Fruit fly (Drosophila melanogaster) whole organism: ENCODE measurements around the gene SREBP.

Experiments used
- CG8478 ChIP-seq: fragments of >200 bp; optimal IDR thresholded peaks from 2 replicates; lab custom pipeline; 2018; ENCODE audit warnings: inconsistent platforms
- Dll ChIP-seq: fragments of >200 bp; optimal IDR thresholded peaks from 2 replicates; lab custom pipeline; 2017
- EcR ChIP-seq, 2 experiments: fragments of >200 bp; optimal IDR thresholded peaks; 2 replicates each; lab custom pipeline; 2017; ENCODE audit warnings: missing biosample characterization in 2 of 2, missing genetic modification characterization in 2 of 2, missing genetic modification reagents in 2 of 2
- pan ChIP-seq: fragments of >200 bp; optimal IDR thresholded peaks from 2 replicates; lab custom pipeline; 2017
- psq ChIP-seq: fragments of >200 bp; optimal IDR thresholded peaks from 2 replicates; lab custom pipeline; 2017
- usp ChIP-seq: fragments of >200 bp; optimal IDR thresholded peaks from 2 replicates; lab custom pipeline; 2017; ENCODE audit warnings: missing biosample characterization, missing genetic modification characterization, mixed read lengths

SREBP gene

dm6 chr3L:19818701-19819100, 25.0 kb downstream of the SREBP start:
- no peak for TF ChIP-seq psq
- TF ChIP-seq usp (GFP tag; lab: Kevin White, UChicago) = no peak
- TF ChIP-seq Dll (lab: Kevin White, UChicago) = no peak
- no peak for TF ChIP-seq pan (lab: Kevin White, UChicago)
- no peak for TF ChIP-seq CG8478 (lab: Kevin White, UChicago)
- TF ChIP-seq EcR (GFP tag; optimal IDR thresholded peaks at IDR 0.05; lab: Kevin White, UChicago) = no peak

- no peak for TF ChIP-seq usp (GFP tag; lab: Kevin White, UChicago)
- TF ChIP-seq Dll (lab: Kevin White, UChicago) = no peak
- TF ChIP-seq CG8478 (lab: Kevin White, UChicago) = no peak
- TF ChIP-seq EcR (GFP tag; optimal IDR thresholded peaks at IDR 0.05; lab: Kevin White, UChicago) = no peak
- TF ChIP-seq psq = no peak
- no peak for TF ChIP-seq pan (lab: Kevin White, UChicago)
Observed at dm6 chr3L:19833227-19833626, 39.5 kb downstream of the SREBP start.

dm6 chr3L:19834143-19834794, 40.5 kb downstream of the SREBP start, which contains the start of the genes trc and CG32221:
trc (minus strand) TSS chr3L:19834304.
CG32221 (plus strand) TSS chr3L:19834670.
- TF ChIP-seq Dll (lab: Kevin White, UChicago) = no peak
- no peak for TF ChIP-seq pan (lab: Kevin White, UChicago)
- no peak for TF ChIP-seq EcR (GFP tag; optimal IDR thresholded peaks at IDR 0.05; lab: Kevin White, UChicago)
- TF ChIP-seq usp (GFP tag; lab: Kevin White, UChicago) = no peak
- no peak for TF ChIP-seq CG8478 (lab: Kevin White, UChicago)
- TF ChIP-seq psq = no peak

- TF ChIP-seq Dll (lab: Kevin White, UChicago) = no peak
- no peak for TF ChIP-seq CG8478 (lab: Kevin White, UChicago)
- TF ChIP-seq psq = no peak
- no peak for TF ChIP-seq EcR (GFP tag; optimal IDR thresholded peaks at IDR 0.05; lab: Kevin White, UChicago)
- no peak for TF ChIP-seq usp (GFP tag; lab: Kevin White, UChicago)
Observed at dm6 chr3L:19836375-19836937, 42.7 kb downstream of the SREBP start, which contains the start of gene kto. kto (plus strand) TSS chr3L:19836614.

- no peak for TF ChIP-seq CG8478 (lab: Kevin White, UChicago)
- TF ChIP-seq usp (GFP tag; lab: Kevin White, UChicago) = no peak
- no peak for TF ChIP-seq psq
- no peak for TF ChIP-seq Dll (lab: Kevin White, UChicago)
- no peak for TF ChIP-seq pan (lab: Kevin White, UChicago)
- TF ChIP-seq EcR (GFP tag; optimal IDR thresholded peaks at IDR 0.05; lab: Kevin White, UChicago) = no peak
Observed at dm6 chr3L:19844507-19844906, 50.8 kb downstream of the SREBP start.

- TF ChIP-seq EcR (GFP tag; optimal IDR thresholded peaks at IDR 0.05; lab: Kevin White, UChicago) = no peak
Observed at dm6 chr3L:19845047-19845906, 51.5 kb downstream of the SREBP start, which contains the start of gene Papss. Papss (plus strand) TSS chr3L:19845293.

- TF ChIP-seq Dll (lab: Kevin White, UChicago) (no peak), EcR (GFP tag; optimal IDR thresholded peaks at IDR 0.05; lab: Kevin White, UChicago) (no peak), usp (GFP tag; lab: Kevin White, UChicago) (no peak), CG8478 (lab: Kevin White, UChicago) (no peak), psq (no peak)
Observed at dm6 chr3L:19845907-19846301, 52.2 kb downstream of the SREBP start.

- no peak for TF ChIP-seq psq
- TF ChIP-seq CG8478 (lab: Kevin White, UChicago) = no peak
- no peak for TF ChIP-seq usp (GFP tag; lab: Kevin White, UChicago)
- TF ChIP-seq Dll (lab: Kevin White, UChicago) = no peak
- no peak for TF ChIP-seq EcR (GFP tag; optimal IDR thresholded peaks at IDR 0.05; lab: Kevin White, UChicago)
- TF ChIP-seq pan (lab: Kevin White, UChicago) = no peak
Observed at dm6 chr3L:19846960-19847359, 53.2 kb downstream of the SREBP start.

- no peak for TF ChIP-seq usp (GFP tag; lab: Kevin White, UChicago)
- TF ChIP-seq EcR (GFP tag; optimal IDR thresholded peaks at IDR 0.05; lab: Kevin White, UChicago) = no peak
- TF ChIP-seq pan (lab: Kevin White, UChicago) = no peak
- TF ChIP-seq CG8478 (lab: Kevin White, UChicago) = no peak
- TF ChIP-seq psq = no peak
- no peak for TF ChIP-seq Dll (lab: Kevin White, UChicago)
Observed at dm6 chr3L:19848080-19848479, 54.3 kb downstream of the SREBP start.
